Worm (Caenorhabditis elegans): ENCODE results near the gene K09H11.9.

Gene K09H11.9

ce11 chrV:5684534-5684933 is 31.9 kb downstream of the K09H11.9 start, which contains the start of the genes hmgs-1 and F25B4.4 (continued):
- TF ChIP-seq irx-1 (tag; optimal IDR thresholded peaks at IDR 0.05) (peak; percentile 82), mef-2 (tag; optimal IDR thresholded peaks at IDR 0.05) (peak; percentile 76), lin-35 (GFP tag; optimal IDR thresholded peaks at IDR 0.05) (peak; percentile 89 to 93), lin-14 (GFP tag; optimal IDR thresholded peaks at IDR 0.05) (peak; percentile 93), ceh-90 (tag; optimal IDR thresholded peaks at IDR 0.05) (peak; percentile 59), nhr-12 (tag; optimal IDR thresholded peaks at IDR 0.05) (no peak), F16B12.6 (tag; optimal IDR thresholded peaks at IDR 0.05) (peak; percentile 68), Y116A8C.19 (tag; optimal IDR thresholded peaks at IDR 0.05; ENCODE audit: borderline replicate concordance) (no peak), zag-1 (tag; optimal IDR thresholded peaks at IDR 0.05) (peak; percentile 21), grh-1 (GFP tag; IDR thresholded peaks at IDR 0.05) (peak; percentile 75), lin-39 (tag; optimal IDR thresholded peaks at IDR 0.05) (peak; percentile 84), nhr-28 (tag; optimal IDR thresholded peaks at IDR 0.05) (no peak), egl-27 (tag; optimal IDR thresholded peaks at IDR 0.05) (peak in 1 of 2 experiments; percentile 28), ceh-8 (GFP tag; optimal IDR thresholded peaks at IDR 0.05) (peak; percentile 81), nhr-77 (tag; optimal IDR thresholded peaks at IDR 0.05) (peak; percentile 91), nhr-47 (tag; optimal IDR thresholded peaks at IDR 0.05) (peak; percentile 94), unc-62 (GFP tag; optimal IDR thresholded peaks at IDR 0.05) (no peak), ztf-4 (tag; optimal IDR thresholded peaks at IDR 0.05) (peak; percentile 46), efl-1 (optimal IDR thresholded peaks at IDR 0.05) (peak; percentile 92 to 93), efl-1 (GFP tag; optimal IDR thresholded peaks at IDR 0.05 in 1 of 2) (peak; percentile 82 to 98), efl-3 (GFP tag; optimal IDR thresholded peaks at IDR 0.05) (no peak), fkh-8 (tag; optimal IDR thresholded peaks at IDR 0.05) (peak; percentile 90), elt-2 (tag; optimal IDR thresholded peaks at IDR 0.05) (peak; percentile 25), vab-15 (tag; optimal IDR thresholded peaks at IDR 0.05) (peak; percentile 92), sptf-1 (tag; optimal IDR thresholded peaks at IDR 0.05) (no peak), lsy-2 (tag; optimal IDR thresholded peaks at IDR 0.05) (peak; percentile 93 to 95), sox-4 (tag; optimal IDR thresholded peaks at IDR 0.05) (peak; percentile 67), lin-15B (tag; optimal IDR thresholded peaks at IDR 0.05) (peak; percentile 92), elt-3 (tag; optimal IDR thresholded peaks at IDR 0.05) (peak in 4 of 6 experiments; percentile 20 to 89 (median 75)), ztf-11 (tag; optimal IDR thresholded peaks at IDR 0.05) (peak in 1 of 2 experiments; percentile 73), snu-23 (GFP tag; optimal IDR thresholded peaks at IDR 0.05) (peak; percentile 96), fkh-10 (GFP tag; optimal IDR thresholded peaks at IDR 0.05) (peak; percentile 79)

DNA sequence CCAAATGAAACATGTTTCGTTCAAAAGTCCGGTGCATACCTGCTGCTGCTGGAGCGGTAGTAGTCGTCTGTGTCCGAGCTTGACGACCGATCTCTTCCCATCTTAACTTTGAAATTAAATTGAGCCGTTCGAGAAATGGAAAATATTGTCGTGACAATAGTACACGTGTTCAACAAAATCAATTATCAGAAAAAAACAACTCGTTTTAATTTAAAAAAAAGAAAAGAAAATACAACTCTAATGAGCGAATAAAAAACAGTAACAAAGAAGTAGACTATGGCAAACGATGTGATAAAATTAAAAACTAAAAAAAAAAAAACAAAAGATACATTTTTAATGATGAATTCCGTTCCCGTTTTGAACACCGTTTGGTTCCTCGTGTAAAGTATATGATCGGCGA is 33.9 kb downstream of the K09H11.9 start, which contains the start of gene prp-39:
Gene prp-39, minus strand, starts transcription at position 101 of the 400 bp plus-strand sequence.
- no peak for TF ChIP-seq lin-15B (tag; optimal IDR thresholded peaks at IDR 0.05)
- TF ChIP-seq efl-1 (optimal IDR thresholded peaks at IDR 0.05) = no peak
- peak in 1 of 2 experiments; percentile 72 for TF ChIP-seq efl-1 (GFP tag; optimal IDR thresholded peaks at IDR 0.05 in 1 of 2)

ce11 chrV:5677947-5678346 is 38.5 kb downstream of the K09H11.9 start:
- TF ChIP-seq efl-1 (optimal IDR thresholded peaks at IDR 0.05) (no peak), efl-1 (GFP tag; optimal IDR thresholded peaks at IDR 0.05 in 1 of 2) (peak in 1 of 2 experiments; percentile 68), ama-1 (optimal IDR thresholded peaks at IDR 0.05) (no peak)

DNA sequence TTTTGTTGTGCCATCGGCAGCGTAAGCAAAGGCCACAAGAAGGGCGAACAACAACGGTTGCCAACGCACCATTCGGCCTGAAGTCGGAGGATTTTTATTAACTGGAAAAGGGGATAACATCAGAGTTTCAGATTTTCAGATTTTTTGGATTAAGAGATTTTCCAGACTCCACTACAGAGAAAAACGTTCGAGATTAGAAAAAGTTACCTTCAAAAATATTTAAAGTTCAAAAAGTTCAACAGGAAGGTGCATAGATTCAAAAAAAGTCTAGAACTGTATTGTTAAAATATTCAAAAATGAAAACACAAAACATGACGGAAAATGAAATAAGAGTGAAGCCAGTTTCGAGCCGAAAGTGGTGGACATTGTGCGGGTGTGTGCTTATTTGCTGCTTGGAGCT is 40.4 kb downstream of the K09H11.9 start, which contains the start of gene pqn-13:
Gene pqn-13, minus strand, starts transcription at position 101 of the 400 bp plus-strand sequence.
- TF ChIP-seq C04F5.9 (tag; optimal IDR thresholded peaks at IDR 0.05) = no peak
- TF ChIP-seq nhr-85 (tag) = peak; percentile 8

ce11 chrV:5672270-5672669 is 44.1 kb downstream of the K09H11.9 start:
- TF ChIP-seq efl-1 (optimal IDR thresholded peaks at IDR 0.05) (no peak), efl-1 (GFP tag; optimal IDR thresholded peaks at IDR 0.05 in 1 of 2) (peak in 1 of 2 experiments; percentile 91), sptf-1 (tag; optimal IDR thresholded peaks at IDR 0.05) (no peak)
